Worm (Caenorhabditis elegans) whole organism, L1 larva: ENCODE measurements around the gene srv-24.
A peak's percentile ranks its signal among the peaks of the same experiment; 100 is the strongest.

Experiments used
- C04F5.9 ChIP-seq: sonication (generic microtip); optimal IDR thresholded peaks from 2 replicates; lab custom pipeline; 2016; ENCODE audit warnings: missing genetic modification characterization, missing compliant biosample characterization
- C34B4.2 ChIP-seq: sonication (generic microtip); optimal IDR thresholded peaks from 2 replicates; lab custom pipeline; 2017; ENCODE audit warnings: mild to moderate bottlenecking, missing genetic modification characterization, missing compliant biosample characterization
- F16B12.6 ChIP-seq: fragments of 150-350 bp; optimal IDR thresholded peaks from 2 replicates; lab custom pipeline; 2014; ENCODE audit warnings: missing biosample characterization, missing genetic modification characterization
- aha-1 ChIP-seq: fragments of 150-350 bp; optimal IDR thresholded peaks from 2 replicates; lab custom pipeline; 2014; ENCODE audit warnings: missing biosample characterization, missing genetic modification characterization
- alr-1 ChIP-seq: fragments of 200-800 bp; sonication (Bioruptor generic); optimal IDR thresholded peaks from 2 replicates; lab custom pipeline; 2018; ENCODE audit warnings: borderline replicate concordance, mild to moderate bottlenecking, missing genetic modification characterization, missing compliant biosample characterization
- aly-2 ChIP-seq: fragments of 150-350 bp; optimal IDR thresholded peaks from 2 replicates; lab custom pipeline; 2014; ENCODE audit warnings: missing biosample characterization, missing genetic modification characterization
- ama-1 ChIP-seq: fragments of 150-350 bp; optimal IDR thresholded peaks from 2 replicates; lab custom pipeline; 2014
- blmp-1 ChIP-seq: fragments of 150-350 bp; optimal IDR thresholded peaks from 2 replicates; lab custom pipeline; 2014; ENCODE audit warnings: missing biosample characterization, missing genetic modification characterization
- ceh-8 ChIP-seq: fragments of 200-800 bp; sonication (Bioruptor generic); optimal IDR thresholded peaks from 2 replicates; lab custom pipeline; 2018; ENCODE audit warnings: mild to moderate bottlenecking, missing genetic modification characterization, moderate library complexity, missing compliant biosample characterization
- ceh-88 ChIP-seq: fragments of 200-800 bp; sonication (Bioruptor generic); IDR thresholded peaks from 2 replicates; pipeline ENCODE4 v1.3.6; 2022; ENCODE audit warnings: missing genetic modification characterization, missing compliant biosample characterization
- egl-13 ChIP-seq: sonication (generic microtip); optimal IDR thresholded peaks from 2 replicates; lab custom pipeline; 2016; ENCODE audit warnings: missing genotype, missing genetic modification reagents, missing genetic modification characterization, missing compliant biosample characterization
- egl-27 ChIP-seq, 2 experiments: fragments of 150-350 bp in 1 of 2; sonication (generic microtip); optimal IDR thresholded peaks; 3 replicates each; lab custom pipeline; 2017 to 2018; ENCODE audit warnings: missing biosample characterization in 2 of 2, missing genetic modification characterization in 2 of 2, missing genetic modification reagents in 2 of 2
- elt-2 ChIP-seq: sonication (generic microtip); optimal IDR thresholded peaks from 2 replicates; lab custom pipeline; 2016; ENCODE audit warnings: missing genetic modification characterization, mild to moderate bottlenecking, inconsistent platforms, missing compliant biosample characterization, missing genetic modification reagents
- ets-5 ChIP-seq: fragments of 200-800 bp; sonication (Bioruptor generic); IDR thresholded peaks from 2 replicates; pipeline ENCODE4 v1.3.6; 2022; ENCODE audit warnings: missing genetic modification characterization, missing compliant biosample characterization
- fkh-10 ChIP-seq: sonication (generic microtip); optimal IDR thresholded peaks from 2 replicates; lab custom pipeline; 2017; ENCODE audit warnings: missing biosample characterization, missing genetic modification reagents, missing genetic modification characterization
- fkh-4 ChIP-seq: sonication (generic microtip); optimal IDR thresholded peaks from 2 replicates; lab custom pipeline; 2016; ENCODE audit warnings: missing compliant biosample characterization, missing genetic modification characterization, borderline replicate concordance
- fos-1 ChIP-seq: fragments of 150-350 bp; optimal IDR thresholded peaks from 2 replicates; lab custom pipeline; 2014; ENCODE audit warnings: missing biosample characterization, missing genetic modification characterization
- grh-1 ChIP-seq: fragments of 200-800 bp; sonication (Bioruptor generic); IDR thresholded peaks from 2 replicates; pipeline ENCODE4 v1.3.6; 2022; ENCODE audit warnings: missing genetic modification reagents, missing genetic modification characterization, missing compliant biosample characterization
- hlh-17 ChIP-seq: fragments of 200-800 bp; sonication (Bioruptor generic); optimal IDR thresholded peaks from 2 replicates; lab custom pipeline; 2018; ENCODE audit warnings: missing genetic modification characterization, mild to moderate bottlenecking, missing compliant biosample characterization, moderate library complexity, borderline replicate concordance
- hlh-4 ChIP-seq: sonication (generic microtip); optimal IDR thresholded peaks from 2 replicates; lab custom pipeline; 2016; ENCODE audit warnings: mild to moderate bottlenecking, missing genetic modification characterization, missing compliant biosample characterization
- isw-1 ChIP-seq: fragments of 200-800 bp; sonication (Bioruptor generic); IDR thresholded peaks from 2 replicates; pipeline ENCODE4 v1.3.6; 2022; ENCODE audit warnings: missing genetic modification characterization, missing compliant biosample characterization
- jun-1 ChIP-seq: fragments of 150-350 bp; optimal IDR thresholded peaks from 2 replicates; lab custom pipeline; 2014; ENCODE audit warnings: missing biosample characterization, missing genetic modification reagents, missing genetic modification characterization
- lin-14 ChIP-seq: fragments of 200-800 bp; sonication (Bioruptor generic); optimal IDR thresholded peaks from 2 replicates; lab custom pipeline; 2018; ENCODE audit warnings: mild to moderate bottlenecking, missing genetic modification characterization, moderate library complexity, missing compliant biosample characterization
- lin-15B ChIP-seq: fragments of 150-350 bp; sonication (generic microtip); optimal IDR thresholded peaks from 3 replicates; lab custom pipeline; 2014; ENCODE audit warnings: missing biosample characterization, missing genetic modification characterization
- lin-35 ChIP-seq, 2 experiments: fragments of 150-350 bp; optimal IDR thresholded peaks; 2 replicates each; lab custom pipeline; 2014; ENCODE audit warnings: missing biosample characterization in 2 of 2, missing genetic modification characterization in 2 of 2, missing genetic modification reagents in 2 of 2
- lir-3 ChIP-seq: sonication (generic microtip); optimal IDR thresholded peaks from 2 replicates; lab custom pipeline; 2016; ENCODE audit warnings: mild to moderate bottlenecking, missing genetic modification characterization, moderate library complexity, missing compliant biosample characterization; ENCODE audit not compliant: poor library complexity
- mef-2 ChIP-seq: fragments of 150-350 bp; optimal IDR thresholded peaks from 2 replicates; lab custom pipeline; 2014; ENCODE audit warnings: missing biosample characterization, missing genetic modification characterization
- mep-1 ChIP-seq: fragments of 150-350 bp; optimal IDR thresholded peaks from 2 replicates; lab custom pipeline; 2014; ENCODE audit warnings: missing biosample characterization, missing genetic modification characterization
- nhr-11 ChIP-seq: fragments of 150-350 bp; optimal IDR thresholded peaks from 2 replicates; lab custom pipeline; 2014; ENCODE audit warnings: missing biosample characterization, missing genetic modification characterization
- nhr-12 ChIP-seq: sonication (generic microtip); optimal IDR thresholded peaks from 2 replicates; lab custom pipeline; 2017; ENCODE audit warnings: missing biosample characterization, missing genetic modification characterization
- nhr-20 ChIP-seq: sonication (generic microtip); optimal IDR thresholded peaks from 2 replicates; lab custom pipeline; 2016; ENCODE audit warnings: mild to moderate bottlenecking, missing genetic modification characterization, missing compliant biosample characterization
- nhr-237 ChIP-seq: fragments of 150-350 bp; optimal IDR thresholded peaks from 2 replicates; lab custom pipeline; 2014; ENCODE audit warnings: missing biosample characterization, missing genetic modification characterization
- nhr-47 ChIP-seq: sonication (generic microtip); optimal IDR thresholded peaks from 2 replicates; lab custom pipeline; 2016; ENCODE audit warnings: mild to moderate bottlenecking, missing genetic modification characterization, moderate library complexity, missing compliant biosample characterization
- nhr-71 ChIP-seq: sonication (generic microtip); optimal IDR thresholded peaks from 2 replicates; lab custom pipeline; 2016; ENCODE audit warnings: mild to moderate bottlenecking, missing genetic modification characterization, moderate library complexity, missing compliant biosample characterization
- nhr-76 ChIP-seq: sonication (generic microtip); optimal IDR thresholded peaks from 2 replicates; lab custom pipeline; 2017; ENCODE audit warnings: missing biosample characterization, missing genetic modification characterization
- nhr-84 ChIP-seq: sonication (generic microtip); optimal IDR thresholded peaks from 2 replicates; lab custom pipeline; 2017; ENCODE audit warnings: missing biosample characterization, missing genetic modification characterization
- nhr-85 ChIP-seq: sonication (generic microtip); peaks from one replicate; lab custom pipeline; 2016; ENCODE audit warnings: missing genetic modification characterization, inconsistent platforms, missing compliant biosample characterization
- nhr-90 ChIP-seq: sonication (generic microtip); optimal IDR thresholded peaks from 2 replicates; lab custom pipeline; 2016; ENCODE audit warnings: mild to moderate bottlenecking, missing genetic modification characterization, missing compliant biosample characterization; ENCODE audit not compliant: poor library complexity
- pax-3 ChIP-seq: fragments of 200-800 bp; sonication (Bioruptor generic); optimal IDR thresholded peaks from 2 replicates; lab custom pipeline; 2018; ENCODE audit warnings: mild to moderate bottlenecking, missing genetic modification characterization, moderate library complexity, missing compliant biosample characterization
- pqm-1 ChIP-seq: sonication (generic microtip); optimal IDR thresholded peaks from 3 replicates; lab custom pipeline; 2017; ENCODE audit warnings: missing biosample characterization, missing genetic modification characterization
- rnt-1 ChIP-seq: sonication (generic microtip); optimal IDR thresholded peaks from 2 replicates; lab custom pipeline; 2016; ENCODE audit warnings: mild to moderate bottlenecking, missing genetic modification characterization, moderate library complexity, missing compliant biosample characterization
- skn-1 ChIP-seq: fragments of 150-350 bp; optimal IDR thresholded peaks from 2 replicates; lab custom pipeline; 2014; ENCODE audit warnings: missing biosample characterization, missing genetic modification characterization
- snpc-4 ChIP-seq: fragments of 150-350 bp; optimal IDR thresholded peaks from 2 replicates; lab custom pipeline; 2014; ENCODE audit warnings: missing biosample characterization, missing genetic modification characterization
- snu-23 ChIP-seq: sonication (generic microtip); optimal IDR thresholded peaks from 2 replicates; lab custom pipeline; 2016; ENCODE audit warnings: missing genetic modification characterization, missing compliant biosample characterization
- sox-4 ChIP-seq: sonication (generic microtip); optimal IDR thresholded peaks from 2 replicates; lab custom pipeline; 2016; ENCODE audit warnings: missing genetic modification characterization, missing compliant biosample characterization
- sup-37 ChIP-seq: fragments of 200-800 bp; sonication (Bioruptor generic); optimal IDR thresholded peaks from 2 replicates; lab custom pipeline; 2018; ENCODE audit warnings: mild to moderate bottlenecking, missing genetic modification characterization, missing compliant biosample characterization
- tbx-2 ChIP-seq: sonication (generic microtip); optimal IDR thresholded peaks from 2 replicates; lab custom pipeline; 2016; ENCODE audit warnings: missing genetic modification characterization, missing compliant biosample characterization
- unc-130 ChIP-seq: fragments of 150-350 bp; optimal IDR thresholded peaks from 2 replicates; lab custom pipeline; 2017; ENCODE audit warnings: missing biosample characterization, missing genetic modification characterization, inconsistent platforms
- unc-30 ChIP-seq: sonication (generic microtip); optimal IDR thresholded peaks from 2 replicates; lab custom pipeline; 2017; ENCODE audit warnings: missing biosample characterization, missing genetic modification characterization
- unc-62 ChIP-seq: fragments of 150-350 bp; optimal IDR thresholded peaks from 2 replicates; lab custom pipeline; 2014; ENCODE audit warnings: missing biosample characterization, missing genetic modification reagents, missing genetic modification characterization
- vab-15 ChIP-seq: sonication (generic microtip); optimal IDR thresholded peaks from 2 replicates; lab custom pipeline; 2017; ENCODE audit warnings: missing genotype, mild to moderate bottlenecking, missing genetic modification characterization, missing compliant biosample characterization
- zag-1 ChIP-seq: fragments of 150-350 bp; optimal IDR thresholded peaks from 2 replicates; lab custom pipeline; 2014; ENCODE audit warnings: missing biosample characterization, missing genetic modification characterization
- zip-4 ChIP-seq: fragments of 200-800 bp; sonication (Bioruptor generic); optimal IDR thresholded peaks from 2 replicates; lab custom pipeline; 2018; ENCODE audit warnings: mild to moderate bottlenecking, missing genetic modification characterization, moderate library complexity, missing compliant biosample characterization
- ztf-4 ChIP-seq: fragments of 150-350 bp; optimal IDR thresholded peaks from 2 replicates; lab custom pipeline; 2014; ENCODE audit warnings: missing biosample characterization, missing genetic modification characterization

Gene srv-24

ce11 chrIV:6336748-6337147 is 46.1 kb upstream of the srv-24 start (continued):
- TF ChIP-seq fkh-4 (tag; lab: Kevin White, UChicago) = peak; percentile 61
- TF ChIP-seq mep-1 (tag; lab: Kevin White, UChicago) = peak; percentile 99
- peak; percentile 22 for TF ChIP-seq lin-15B (tag; lab: Kevin White, UChicago)
- TF ChIP-seq aly-2 (tag; lab: Kevin White, UChicago) = no peak
- peak; percentile 34 for TF ChIP-seq mef-2
- peak; percentile 85 for TF ChIP-seq ceh-88 (GFP tag; lab: Robert Waterston, UW)
- TF ChIP-seq isw-1 (GFP tag; lab: Robert Waterston, UW) = peak; percentile 70
- peak; percentile 83 for TF ChIP-seq C04F5.9 (tag; lab: Kevin White, UChicago)
- no peak for TF ChIP-seq nhr-12
- TF ChIP-seq ceh-8 = peak; percentile 82
- TF ChIP-seq nhr-47 (tag; lab: Kevin White, UChicago) = peak; percentile 97
- peak; percentile 97 for TF ChIP-seq elt-2
- peak; percentile 99 for TF ChIP-seq nhr-71
- TF ChIP-seq skn-1 (tag; lab: Kevin White, UChicago) = peak; percentile 94
- no peak for TF ChIP-seq ets-5 (GFP tag; lab: Robert Waterston, UW)
- TF ChIP-seq lin-35 (GFP tag; optimal IDR thresholded peaks at IDR 0.05; lab: Kevin White, UChicago) = peak; percentile 73 to 93
- peak; percentile 99 for TF ChIP-seq nhr-20
- no peak for TF ChIP-seq nhr-84 (tag; lab: Kevin White, UChicago)
- TF ChIP-seq lin-14 (GFP tag; lab: Kevin White, UChicago) = peak; percentile 99
- peak; percentile 98 for TF ChIP-seq ztf-4
- peak; percentile 90 for TF ChIP-seq aha-1 (tag; lab: Kevin White, UChicago)
- TF ChIP-seq vab-15 (tag; lab: Kevin White, UChicago) = peak; percentile 84
- peak; percentile 92 for TF ChIP-seq pax-3
- TF ChIP-seq F16B12.6 (tag; lab: Kevin White, UChicago) = peak; percentile 41
- peak; percentile 99 for TF ChIP-seq blmp-1 (tag; lab: Kevin White, UChicago)
- TF ChIP-seq fkh-10 = peak; percentile 54
- no peak for TF ChIP-seq unc-62
- peak; percentile 66 for TF ChIP-seq ama-1 (lab: Kevin White, UChicago)
- TF ChIP-seq pqm-1 (tag; lab: Kevin White, UChicago) = no peak
- TF ChIP-seq sox-4 (tag; lab: Kevin White, UChicago) = peak; percentile 87
- TF ChIP-seq snu-23 (GFP tag; lab: Kevin White, UChicago) = peak; percentile 97
- TF ChIP-seq tbx-2 (tag; lab: Kevin White, UChicago) = peak; percentile 97
- peak; percentile 37 for TF ChIP-seq nhr-237 (tag; lab: Kevin White, UChicago)
- no peak for TF ChIP-seq hlh-17 (GFP tag; lab: Kevin White, UChicago)
- TF ChIP-seq unc-130 (tag; lab: Kevin White, UChicago) = peak; percentile 79
- TF ChIP-seq nhr-90 = peak; percentile 97
- TF ChIP-seq lir-3 (tag; lab: Kevin White, UChicago) = peak; percentile 90
- TF ChIP-seq zag-1 (tag; lab: Kevin White, UChicago) = no peak
- TF ChIP-seq zip-4 = peak; percentile 68
- TF ChIP-seq rnt-1 (tag; lab: Kevin White, UChicago) = peak; percentile 88
- TF ChIP-seq fos-1 (tag; lab: Kevin White, UChicago) = peak; percentile 46
- TF ChIP-seq snpc-4 (tag; lab: Kevin White, UChicago) = peak; percentile 84
- TF ChIP-seq unc-30 (tag; lab: Kevin White, UChicago) = no peak
- TF ChIP-seq egl-27 (tag; optimal IDR thresholded peaks at IDR 0.05; lab: Kevin White, UChicago) = peak; percentile 40 to 58
- TF ChIP-seq nhr-11 (tag; lab: Kevin White, UChicago) = peak; percentile 73
- peak; percentile 90 for TF ChIP-seq sup-37
- peak; percentile 100 for TF ChIP-seq nhr-85
- TF ChIP-seq jun-1 (tag; lab: Kevin White, UChicago) = peak; percentile 90
- TF ChIP-seq hlh-4 (tag; lab: Kevin White, UChicago) = no peak
- TF ChIP-seq alr-1 (tag; lab: Kevin White, UChicago) = no peak
- TF ChIP-seq nhr-76 (tag; lab: Kevin White, UChicago) = no peak
- peak; percentile 88 for TF ChIP-seq egl-13 (tag; lab: Kevin White, UChicago)
- peak; percentile 15 for TF ChIP-seq C34B4.2
- peak; percentile 90 for TF ChIP-seq grh-1 (GFP tag; lab: Robert Waterston, UW)
